Fruit fly (Drosophila melanogaster) whole organism, wandering third instar larva: ENCODE measurements around the gene ush.

ENCODE experiments used
- Abd-B ChIP-seq: fragments of >200 bp; optimal IDR thresholded peaks from 2 replicates; lab custom pipeline; 2017; ENCODE audit warnings: missing biosample characterization, missing genetic modification characterization
- CrebA ChIP-seq: fragments of 200-800 bp; sonication (Bioruptor generic); optimal IDR thresholded peaks from 2 replicates; lab custom pipeline; 2016; ENCODE audit warnings: missing biosample characterization, mild to moderate bottlenecking, missing genetic modification characterization, borderline replicate concordance
- Dif ChIP-seq: fragments of 200-275, 200-300 bp; sonication (Bioruptor generic); optimal IDR thresholded peaks from 2 replicates; lab custom pipeline; 2018; ENCODE audit warnings: missing biosample characterization, missing genetic modification characterization; ENCODE audit not compliant: partially characterized antibody
- HLH106 ChIP-seq: fragments of 200-800 bp; optimal IDR thresholded peaks from 3 replicates; lab custom pipeline; 2019; ENCODE audit warnings: missing biosample characterization, mild to moderate bottlenecking, missing genetic modification characterization, moderate library complexity
- Hnf4 ChIP-seq: fragments of 200-800 bp; sonication (Bioruptor generic); optimal IDR thresholded peaks from 2 replicates; lab custom pipeline; 2016; ENCODE audit warnings: missing biosample characterization, mild to moderate bottlenecking, missing genetic modification characterization
- Hr78 ChIP-seq: fragments of >200 bp; optimal IDR thresholded peaks from 2 replicates; lab custom pipeline; 2017; ENCODE audit warnings: missing biosample characterization, missing genetic modification characterization
- Myc ChIP-seq: fragments of >200 bp; optimal IDR thresholded peaks from 2 replicates; lab custom pipeline; 2017
- OdsH ChIP-seq: fragments of 200-800 bp; sonication (Bioruptor generic); optimal IDR thresholded peaks from 2 replicates; lab custom pipeline; 2016; ENCODE audit warnings: missing biosample characterization, mild to moderate bottlenecking, missing genetic modification characterization
- foxo ChIP-seq, 2 experiments: fragments of 200-800 bp; sonication (Bioruptor generic); optimal IDR thresholded peaks; 2 replicates in 1 of 2; 3 replicates in 1 of 2; lab custom pipeline; 2016 to 2017; ENCODE audit warnings: missing biosample characterization in 2 of 2, missing genetic modification characterization in 2 of 2
- fru ChIP-seq: fragments of 200-800 bp; sonication (Bioruptor generic); optimal IDR thresholded peaks from 3 replicates; lab custom pipeline; 2016; ENCODE audit warnings: missing biosample characterization, mild to moderate bottlenecking, missing genetic modification characterization
- pan ChIP-seq: fragments of >200 bp; optimal IDR thresholded peaks from 2 replicates; lab custom pipeline; 2017
- usp ChIP-seq: fragments of >200 bp; optimal IDR thresholded peaks from 2 replicates; lab custom pipeline; 2017; ENCODE audit warnings: missing biosample characterization, missing genetic modification characterization

DNA sequence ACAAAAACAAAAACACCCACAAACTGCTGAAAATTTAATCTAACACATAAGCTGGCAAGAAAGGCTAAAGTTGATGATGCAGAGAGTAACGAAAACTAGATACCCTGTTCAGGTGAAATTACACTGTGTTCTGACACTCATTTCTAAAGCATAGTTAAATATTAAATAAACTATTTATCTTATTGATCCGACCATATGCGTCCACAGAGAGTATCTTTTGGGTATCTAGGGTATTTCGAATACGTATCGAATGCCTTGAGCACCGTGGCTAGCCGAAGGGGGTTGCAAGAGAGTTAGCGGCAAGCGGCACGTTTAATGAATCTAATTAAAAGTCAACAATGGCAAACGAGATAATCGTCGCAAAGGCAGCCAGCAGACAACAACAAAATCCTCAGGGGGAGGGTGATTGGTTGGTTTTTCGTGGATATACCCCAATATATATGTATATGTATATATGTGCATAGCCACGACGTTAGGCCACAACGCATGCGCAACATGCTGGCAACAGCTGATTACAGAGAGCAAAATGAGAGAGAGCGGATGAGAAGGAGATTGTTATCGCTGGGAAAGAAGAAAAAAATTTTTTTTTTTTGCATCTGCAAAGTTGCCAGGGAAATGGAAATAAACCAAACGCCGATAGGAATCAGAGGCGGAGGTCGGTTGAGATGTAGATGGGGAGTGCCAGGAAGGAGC, 46.1 kb downstream of the ush start:
- TF ChIP-seq Hnf4 (no peak), fru (GFP tag; lab: Kevin White, UChicago) (no peak), pan (lab: Kevin White, UChicago) (no peak), HLH106 (tag; lab: Kevin White, UChicago) (no peak), Myc (lab: Kevin White, UChicago) (no peak), OdsH (GFP tag; lab: Kevin White, UChicago) (peak; percentile 27), Dif (GFP tag; lab: Kevin White, UChicago) (no peak), Hr78 (GFP tag; lab: Kevin White, UChicago) (no peak), usp (GFP tag; lab: Kevin White, UChicago) (no peak), Abd-B (no peak), foxo (GFP tag; optimal IDR thresholded peaks at IDR 0.05; lab: Kevin White, UChicago) (peak in 1 of 2 experiments; percentile 6), CrebA (no peak)
